Fruit fly (Drosophila melanogaster) whole organism, embryonic: ENCODE data around the gene CG9166.

Experiments
- B-H2 ChIP-seq: fragments of 200-800 bp; sonication (Bioruptor generic); optimal IDR thresholded peaks from 2 replicates; lab custom pipeline; 2018; ENCODE audit warnings: missing biosample characterization, mild to moderate bottlenecking, missing genetic modification characterization
- BEAF-32 ChIP-seq: fragments of 200-800 bp; sonication (Bioruptor generic); optimal IDR thresholded peaks from 3 replicates; lab custom pipeline; 2017; ENCODE audit warnings: missing biosample characterization, missing genetic modification characterization, mild to moderate bottlenecking, moderate library complexity, missing genetic modification reagents
- BtbVII ChIP-seq: fragments of 200-800 bp; sonication (Bioruptor generic); optimal IDR thresholded peaks from 3 replicates; lab custom pipeline; 2017; ENCODE audit warnings: missing biosample characterization, mild to moderate bottlenecking, missing genetic modification characterization
- C15 ChIP-seq: fragments of 200-800 bp; sonication (Bioruptor generic); IDR thresholded peaks from 3 replicates; pipeline ENCODE4 v1.3.6; 2022; ENCODE audit warnings: missing biosample characterization, missing genetic modification characterization
- CG11695 ChIP-seq: fragments of 200-800 bp; sonication (Bioruptor generic); IDR thresholded peaks from 3 replicates; pipeline ENCODE4 v1.3.6; 2022; ENCODE audit warnings: missing biosample characterization, missing genetic modification characterization
- CG12155 ChIP-seq: fragments of 200-800 bp; sonication (Bioruptor generic); optimal IDR thresholded peaks from 3 replicates; lab custom pipeline; 2016; ENCODE audit warnings: missing biosample characterization, missing genetic modification characterization
- CG12219 ChIP-seq: fragments of 200-800 bp; sonication (Bioruptor generic); optimal IDR thresholded peaks from 3 replicates; lab custom pipeline; 2018; ENCODE audit warnings: missing biosample characterization, mild to moderate bottlenecking, missing genetic modification characterization
- CG14014 ChIP-seq: fragments of 200-800 bp; sonication (Bioruptor generic); IDR thresholded peaks from 2 replicates; pipeline ENCODE4 v1.3.6; 2022; ENCODE audit warnings: missing biosample characterization, missing genetic modification characterization
- CG15601 ChIP-seq: fragments of 200-800 bp; sonication (Bioruptor generic); optimal IDR thresholded peaks from 3 replicates; lab custom pipeline; 2019; ENCODE audit warnings: missing biosample characterization, mild to moderate bottlenecking, missing genetic modification characterization, moderate library complexity
- CG1602 ChIP-seq: fragments of 200-800 bp; sonication (Bioruptor generic); optimal IDR thresholded peaks from 3 replicates; lab custom pipeline; 2016; ENCODE audit warnings: missing biosample characterization, missing genetic modification characterization
- CG1647 ChIP-seq: fragments of 200-800 bp; sonication (Bioruptor generic); optimal IDR thresholded peaks from 3 replicates; lab custom pipeline; 2016; ENCODE audit warnings: missing biosample characterization, missing genetic modification characterization
- CG17385 ChIP-seq: fragments of 200-800 bp; sonication (Bioruptor generic); optimal IDR thresholded peaks from 3 replicates; lab custom pipeline; 2018; ENCODE audit warnings: missing biosample characterization, mild to moderate bottlenecking, missing genetic modification characterization
- CG17802 ChIP-seq: fragments of 200-800 bp; sonication (Bioruptor generic); optimal IDR thresholded peaks from 2 replicates; lab custom pipeline; 2018; ENCODE audit warnings: missing biosample characterization, mild to moderate bottlenecking, missing genetic modification characterization, moderate library complexity
- CG18764 ChIP-seq: fragments of 200-800 bp; sonication (Bioruptor generic); optimal IDR thresholded peaks from 3 replicates; lab custom pipeline; 2016; ENCODE audit warnings: missing biosample characterization, missing genetic modification characterization
- CG2129 ChIP-seq: fragments of 200-800 bp; sonication (Bioruptor generic); IDR thresholded peaks from 2 replicates; pipeline ENCODE4 v1.3.6; 2022; ENCODE audit warnings: missing biosample characterization, missing genetic modification characterization; ENCODE audit not compliant: partially characterized antibody
- CG4424 ChIP-seq: fragments of 200-800 bp; sonication (Bioruptor generic); optimal IDR thresholded peaks from 3 replicates; lab custom pipeline; 2016; ENCODE audit warnings: missing biosample characterization, missing genetic modification characterization
- CG6175 ChIP-seq: fragments of 200-800 bp; sonication (Bioruptor generic); IDR thresholded peaks from 3 replicates; pipeline ENCODE4 v1.3.6; 2022; ENCODE audit warnings: missing biosample characterization, missing genetic modification characterization
- CG6689 ChIP-seq: fragments of 200-800 bp; sonication (Bioruptor generic); IDR thresholded peaks from 2 replicates; pipeline ENCODE4 v1.3.6; 2022; ENCODE audit warnings: missing biosample characterization, missing genetic modification characterization
- CG8290 ChIP-seq, 3 experiments: fragments of 200-800 bp; sonication (Bioruptor generic); optimal IDR thresholded peaks; 2 replicates each; lab custom pipeline; 2016 to 2019; ENCODE audit warnings: missing biosample characterization in 3 of 3, missing genetic modification characterization in 3 of 3, mild to moderate bottlenecking in 2 of 3, moderate library complexity in 1 of 3
- CHES-1-like ChIP-seq: fragments of 200-800 bp; sonication (Bioruptor generic); optimal IDR thresholded peaks from 2 replicates; lab custom pipeline; 2016; ENCODE audit warnings: missing biosample characterization, missing genetic modification characterization
- Dbx ChIP-seq: fragments of 200-800 bp; sonication (Bioruptor generic); IDR thresholded peaks from 3 replicates; pipeline ENCODE4 v1.3.6; 2022; ENCODE audit warnings: missing biosample characterization, missing genetic modification characterization
- Gug ChIP-seq: fragments of 200-800 bp; sonication (Bioruptor generic); IDR thresholded peaks from 4 replicates; pipeline ENCODE4 v1.3.6; 2022; ENCODE audit warnings: missing biosample characterization, missing genetic modification characterization
- HLH4C ChIP-seq: fragments of 200-800 bp; sonication (Bioruptor generic); IDR thresholded peaks from 3 replicates; pipeline ENCODE4 v1.3.6; 2022; ENCODE audit warnings: missing biosample characterization, missing genetic modification characterization; ENCODE audit not compliant: partially characterized antibody
- HLHmδ ChIP-seq: fragments of 200-800 bp; sonication (Bioruptor generic); optimal IDR thresholded peaks from 2 replicates; lab custom pipeline; 2018; ENCODE audit warnings: missing biosample characterization, mild to moderate bottlenecking, missing genetic modification characterization, moderate library complexity
- HmgD ChIP-seq: fragments of 200-800 bp; sonication (Bioruptor generic); optimal IDR thresholded peaks from 3 replicates; lab custom pipeline; 2016; ENCODE audit warnings: missing biosample characterization, missing genetic modification characterization
- Hmx ChIP-seq: fragments of 200-800 bp; sonication (Bioruptor generic); optimal IDR thresholded peaks from 2 replicates; lab custom pipeline; 2016; ENCODE audit warnings: missing biosample characterization, missing genetic modification characterization
- Hr3 ChIP-seq: fragments of 200-800 bp; sonication (Bioruptor generic); optimal IDR thresholded peaks from 3 replicates; lab custom pipeline; 2016; ENCODE audit warnings: missing biosample characterization, missing genetic modification characterization
- MBD-R2 ChIP-seq: fragments of 200-800 bp; sonication (Bioruptor generic); IDR thresholded peaks from 2 replicates; pipeline ENCODE4 v1.3.6; 2022; ENCODE audit warnings: missing biosample characterization, missing genetic modification characterization
- Mrtf ChIP-seq: fragments of 200-800 bp; sonication (Bioruptor generic); IDR thresholded peaks from 3 replicates; pipeline ENCODE4 v1.3.6; 2022; ENCODE audit warnings: missing biosample characterization, missing genetic modification characterization
- NC2β ChIP-seq: fragments of 200-800 bp; sonication (Bioruptor generic); optimal IDR thresholded peaks from 2 replicates; lab custom pipeline; 2016; ENCODE audit warnings: missing biosample characterization, missing genetic modification characterization
- Nf-YC ChIP-seq: fragments of 200-800 bp; optimal IDR thresholded peaks from 3 replicates; lab custom pipeline; 2019; ENCODE audit warnings: missing biosample characterization, mild to moderate bottlenecking, missing genetic modification characterization, moderate library complexity
- Rfx ChIP-seq: fragments of 200-800 bp; sonication (Bioruptor generic); IDR thresholded peaks from 2 replicates; pipeline ENCODE4 v1.3.6; 2022; ENCODE audit warnings: missing biosample characterization, missing genetic modification characterization
- Scr ChIP-seq: fragments of 200-800 bp; sonication (Bioruptor generic); IDR thresholded peaks from 2 replicates; pipeline ENCODE4 v1.3.6; 2022; ENCODE audit warnings: missing biosample characterization, missing genetic modification characterization; ENCODE audit not compliant: partially characterized antibody
- Sry-β ChIP-seq: fragments of 200-800 bp; sonication (Bioruptor generic); optimal IDR thresholded peaks from 2 replicates; lab custom pipeline; 2018; ENCODE audit warnings: missing biosample characterization, mild to moderate bottlenecking, missing genetic modification characterization, moderate library complexity
- Ssrp ChIP-seq: fragments of 200-800 bp; sonication (Bioruptor generic); optimal IDR thresholded peaks from 2 replicates; lab custom pipeline; 2018; ENCODE audit warnings: missing biosample characterization, mild to moderate bottlenecking, missing genetic modification characterization, moderate library complexity
- TFAM ChIP-seq: fragments of 200-800 bp; sonication (Bioruptor generic); optimal IDR thresholded peaks from 2 replicates; lab custom pipeline; 2017; ENCODE audit warnings: missing biosample characterization, missing genetic modification characterization, inconsistent platforms
- ato ChIP-seq: fragments of 200-800 bp; sonication (Bioruptor generic); IDR thresholded peaks from 2 replicates; pipeline ENCODE4 v1.3.6; 2022; ENCODE audit warnings: missing biosample characterization, missing genetic modification characterization; ENCODE audit not compliant: partially characterized antibody
- az2 ChIP-seq: fragments of 200-800 bp; sonication (Bioruptor generic); optimal IDR thresholded peaks from 3 replicates; lab custom pipeline; 2016; ENCODE audit warnings: missing biosample characterization, missing genetic modification characterization
- en ChIP-seq: fragments of 200-800 bp; sonication (Bioruptor generic); optimal IDR thresholded peaks from 2 replicates; lab custom pipeline; 2016; ENCODE audit warnings: missing biosample characterization, missing genetic modification characterization
- gem ChIP-seq: fragments of 200-800 bp; sonication (Bioruptor generic); optimal IDR thresholded peaks from 2 replicates; lab custom pipeline; 2019; ENCODE audit warnings: missing biosample characterization, mild to moderate bottlenecking, missing genetic modification characterization, moderate library complexity
- hb ChIP-seq: fragments of 200-800 bp; sonication (Bioruptor generic); IDR thresholded peaks from 3 replicates; pipeline ENCODE4 v1.3.6; 2022; ENCODE audit warnings: missing biosample characterization, missing genetic modification characterization; ENCODE audit not compliant: partially characterized antibody
- hbn ChIP-seq: fragments of 200-800 bp; sonication (Bioruptor generic); IDR thresholded peaks from 2 replicates; pipeline ENCODE4 v1.3.6; 2022; ENCODE audit warnings: missing biosample characterization, missing genetic modification characterization; ENCODE audit not compliant: partially characterized antibody
- hkb ChIP-seq, 2 experiments: fragments of 200-800 bp in 1 of 2; fragments of >200 bp in 1 of 2; sonication (Bioruptor generic) in 1 of 2; IDR thresholded peaks in 1 of 2; optimal IDR thresholded peaks in 1 of 2; 2 replicates each; pipeline versions ENCODE4 v1.3.6 to Lab custom; 2017 to 2022; ENCODE audit warnings: missing biosample characterization in 1 of 2, missing genetic modification characterization in 1 of 2
- inv ChIP-seq: fragments of 200-800 bp; sonication (Bioruptor generic); IDR thresholded peaks from 2 replicates; pipeline ENCODE4 v1.3.6; 2022; ENCODE audit warnings: missing biosample characterization, missing genetic modification characterization; ENCODE audit not compliant: partially characterized antibody
- kah ChIP-seq: fragments of 200-800 bp; sonication (Bioruptor generic); optimal IDR thresholded peaks from 2 replicates; lab custom pipeline; 2018; ENCODE audit warnings: missing biosample characterization, mild to moderate bottlenecking, missing genetic modification characterization
- kay ChIP-seq: fragments of 200-800 bp; sonication (Bioruptor generic); optimal IDR thresholded peaks from 2 replicates; lab custom pipeline; 2016; ENCODE audit warnings: missing biosample characterization, missing genetic modification characterization
- lab ChIP-seq: fragments of 200-800 bp; sonication (Bioruptor generic); optimal IDR thresholded peaks from 3 replicates; lab custom pipeline; 2017; ENCODE audit warnings: missing biosample characterization, missing genetic modification characterization, mild to moderate bottlenecking, moderate library complexity, missing genetic modification reagents
- prd ChIP-seq, 3 experiments: fragments of >200 bp in 2 of 3; fragments of 200-800 bp in 1 of 3; sonication (Bioruptor generic) in 1 of 3; optimal IDR thresholded peaks in 2 of 3; IDR thresholded peaks in 1 of 3; 2 replicates in 2 of 3; 3 replicates in 1 of 3; pipeline versions ENCODE4 v1.3.6 to Lab custom; 2017 to 2022; ENCODE audit warnings: missing biosample characterization in 1 of 3, missing genetic modification characterization in 1 of 3

CG9166 gene

DNA sequence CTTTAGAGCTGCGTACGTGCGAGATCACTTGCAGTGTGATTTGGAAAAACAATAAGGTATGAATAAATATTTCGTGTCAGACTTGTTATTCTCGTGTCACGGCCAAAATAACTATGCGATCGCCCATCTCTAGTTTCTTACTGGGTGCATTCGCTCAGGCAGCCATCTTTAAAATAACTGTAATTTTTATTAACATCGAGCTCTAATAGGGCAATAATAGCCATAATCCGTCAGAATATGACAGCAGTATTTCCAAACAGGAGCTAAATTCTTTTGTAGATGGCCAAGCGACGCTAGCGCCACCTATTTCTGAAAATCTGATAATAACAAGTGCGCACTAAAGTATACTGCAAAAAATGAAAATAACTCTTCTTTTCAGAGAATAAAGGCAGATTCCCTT, 1.1 kb downstream of the CG9166 start (continued):
- TF ChIP-seq TFAM (GFP tag; lab: Kevin White, UChicago), result no peak
- peak; percentile 82 for TF ChIP-seq BEAF-32 (GFP tag; lab: Kevin White, UChicago)
- TF ChIP-seq kah (GFP tag; lab: Kevin White, UChicago), result peak; percentile 11
- no peak for TF ChIP-seq CHES-1-like (GFP tag; lab: Kevin White, UChicago)
- peak; percentile 32 for TF ChIP-seq Sry-β (GFP tag; lab: Kevin White, UChicago)
- TF ChIP-seq NC2β (GFP tag; lab: Kevin White, UChicago), result peak; percentile 37
- TF ChIP-seq MBD-R2 (GFP tag; lab: Robert Waterston, UW), result peak; percentile 39; the same call in 1 of the 2 replicates
- TF ChIP-seq Mrtf, result no peak
- peak; percentile 67; the same call in 1 of the 2 replicates for TF ChIP-seq ato (GFP tag; lab: Robert Waterston, UW)
- no peak for TF ChIP-seq CG6689
- peak; percentile 33 for TF ChIP-seq gem (tag; lab: Kevin White, UChicago)
- TF ChIP-seq hb (GFP tag; lab: Robert Waterston, UW), result peak; percentile 66; the same call in 2 of the 3 replicates
- TF ChIP-seq CG17385 (GFP tag; lab: Kevin White, UChicago), result peak; percentile 11
- TF ChIP-seq CG4424 (GFP tag; lab: Kevin White, UChicago), result peak; percentile 44
- TF ChIP-seq B-H2, result peak; percentile 5
- TF ChIP-seq HLHmδ (GFP tag; lab: Kevin White, UChicago), result no peak
- no peak for TF ChIP-seq CG11695
- TF ChIP-seq az2 (GFP tag; lab: Kevin White, UChicago), result peak; percentile 41
- TF ChIP-seq CG6175 (GFP tag; lab: Robert Waterston, UW), result no peak
- peak; percentile 91 for TF ChIP-seq Scr (GFP tag; lab: Robert Waterston, UW)
- TF ChIP-seq Dbx (GFP tag; lab: Robert Waterston, UW), result 0 out of 3 replicates have a peak, but pooled peaks have one; percentile 21
- peak; percentile 93 for TF ChIP-seq hbn
- TF ChIP-seq lab, result peak; percentile 55
- TF ChIP-seq CG15601, result peak; percentile 18
- TF ChIP-seq CG2129 (GFP tag; lab: Robert Waterston, UW), result peak; percentile 94
- TF ChIP-seq CG14014, result no peak
- no peak for TF ChIP-seq Hr3 (GFP tag; lab: Kevin White, UChicago)
- peak; percentile 7 for TF ChIP-seq CG12219
- no peak for TF ChIP-seq CG18764
- TF ChIP-seq Ssrp, result peak; percentile 14
- TF ChIP-seq en (GFP tag; lab: Kevin White, UChicago), result no peak
- TF ChIP-seq Rfx (GFP tag; lab: Robert Waterston, UW), result peak; percentile 51
- TF ChIP-seq CG17802 (tag; lab: Kevin White, UChicago), result no peak
- TF ChIP-seq Gug (GFP tag; lab: Robert Waterston, UW), result peak; percentile 31; the same call in 1 of the 4 replicates
- TF ChIP-seq HLH4C (GFP tag; lab: Robert Waterston, UW), result peak; percentile 77
- TF ChIP-seq CG12155 (GFP tag; lab: Kevin White, UChicago), result peak; percentile 30
- peak; percentile 26 for TF ChIP-seq HmgD (GFP tag; lab: Kevin White, UChicago)
- peak; percentile 40 for TF ChIP-seq Nf-YC (tag; lab: Kevin White, UChicago)
- TF ChIP-seq CG8290 (GFP tag; optimal IDR thresholded peaks at IDR 0.05; lab: Kevin White, UChicago), result no peak
- peak; percentile 43 to 70 for TF ChIP-seq CG8290 (tag; optimal IDR thresholded peaks at IDR 0.05; lab: Kevin White, UChicago)
- TF ChIP-seq hkb (optimal IDR thresholded peaks at IDR 0.05; lab: Kevin White, UChicago), result no peak
- TF ChIP-seq hkb (GFP tag; IDR thresholded peaks at IDR 0.05; lab: Robert Waterston, UW), result 0 out of 2 replicates have a peak, but pooled peaks have one; percentile 20
- TF ChIP-seq CG1602, result no peak
- no peak for TF ChIP-seq BtbVII (GFP tag; lab: Kevin White, UChicago)
- no peak for TF ChIP-seq C15 (GFP tag; lab: Robert Waterston, UW)
- no peak for TF ChIP-seq kay (GFP tag; lab: Kevin White, UChicago)
- no peak for TF ChIP-seq CG1647 (GFP tag; lab: Kevin White, UChicago)
- TF ChIP-seq inv (GFP tag; lab: Robert Waterston, UW), result peak; percentile 73
- no peak for TF ChIP-seq Hmx (GFP tag; lab: Kevin White, UChicago)
- no peak for TF ChIP-seq prd (optimal IDR thresholded peaks at IDR 0.05; lab: Kevin White, UChicago)
- peak; percentile 40; the same call in 1 of the 3 replicates for TF ChIP-seq prd (GFP tag; IDR thresholded peaks at IDR 0.05; lab: Robert Waterston, UW)
